Worm (Caenorhabditis elegans) whole organism, late embryonic: ENCODE measurements around the gene hpo-40.

ENCODE experiments used
- C08G9.2 ChIP-seq: sonication (generic microtip); optimal IDR thresholded peaks from 2 replicates; lab custom pipeline; 2016; ENCODE audit warnings: mild to moderate bottlenecking, missing genetic modification characterization, moderate library complexity, missing compliant biosample characterization
- C38D4.7 ChIP-seq: fragments of 200-800 bp; sonication (Bioruptor generic); optimal IDR thresholded peaks from 2 replicates; lab custom pipeline; 2018; ENCODE audit warnings: mild to moderate bottlenecking, missing genetic modification characterization, moderate library complexity, missing compliant biosample characterization
- F13H6.1 ChIP-seq: sonication (generic microtip); optimal IDR thresholded peaks from 2 replicates; lab custom pipeline; 2016; ENCODE audit warnings: missing genetic modification characterization, missing compliant biosample characterization
- K02D7.2 ChIP-seq: sonication (generic microtip); optimal IDR thresholded peaks from 2 replicates; lab custom pipeline; 2017; ENCODE audit warnings: mild to moderate bottlenecking, missing genetic modification characterization, missing compliant biosample characterization
- K09A11.1 ChIP-seq: sonication (generic microtip); optimal IDR thresholded peaks from 2 replicates; lab custom pipeline; 2017; ENCODE audit warnings: antibody characterized with exemption, mild to moderate bottlenecking, missing genetic modification characterization, missing compliant biosample characterization; ENCODE audit not compliant: insufficient read depth
- T23F11.4 ChIP-seq: fragments of 200-800 bp; sonication (Bioruptor generic); optimal IDR thresholded peaks from 2 replicates; lab custom pipeline; 2018; ENCODE audit warnings: mild to moderate bottlenecking, missing genetic modification characterization, missing compliant biosample characterization
- ahr-1 ChIP-seq: sonication (generic microtip); optimal IDR thresholded peaks from 2 replicates; lab custom pipeline; 2016; ENCODE audit warnings: missing genetic modification characterization, missing compliant biosample characterization
- ama-1 ChIP-seq: fragments of 150-350 bp; optimal IDR thresholded peaks from 2 replicates; lab custom pipeline; 2014
- ceh-18 ChIP-seq: sonication (generic microtip); optimal IDR thresholded peaks from 2 replicates; lab custom pipeline; 2016; ENCODE audit warnings: missing genetic modification characterization, missing compliant biosample characterization
- ceh-19 ChIP-seq: fragments of 200-800 bp; sonication (Bioruptor generic); optimal IDR thresholded peaks from 2 replicates; lab custom pipeline; 2018; ENCODE audit warnings: mild to moderate bottlenecking, missing genetic modification characterization, missing compliant biosample characterization
- ceh-2 ChIP-seq: sonication (generic microtip); optimal IDR thresholded peaks from 2 replicates; lab custom pipeline; 2016; ENCODE audit warnings: missing genotype, missing genetic modification characterization, missing compliant biosample characterization
- ceh-24 ChIP-seq: sonication (generic microtip); optimal IDR thresholded peaks from 2 replicates; lab custom pipeline; 2016; ENCODE audit warnings: mild to moderate bottlenecking, missing genetic modification characterization, missing compliant biosample characterization
- ceh-30 ChIP-seq: fragments of 150-350 bp; optimal IDR thresholded peaks from 2 replicates; lab custom pipeline; 2014; ENCODE audit warnings: missing biosample characterization, missing genetic modification characterization
- ceh-34 ChIP-seq: sonication (generic microtip); optimal IDR thresholded peaks from 2 replicates; lab custom pipeline; 2016; ENCODE audit warnings: mild to moderate bottlenecking, missing genetic modification characterization, missing compliant biosample characterization
- ceh-45 ChIP-seq: fragments of 200-800 bp; sonication (Bioruptor generic); IDR thresholded peaks from 2 replicates; pipeline ENCODE4 v1.3.6; 2022; ENCODE audit warnings: missing genetic modification reagents, missing genetic modification characterization, missing compliant biosample characterization
- ceh-48 ChIP-seq: sonication (generic microtip); optimal IDR thresholded peaks from 2 replicates; lab custom pipeline; 2016; ENCODE audit warnings: missing genetic modification characterization, inconsistent platforms, missing compliant biosample characterization
- ceh-9 ChIP-seq: sonication (generic microtip); optimal IDR thresholded peaks from 2 replicates; lab custom pipeline; 2016; ENCODE audit warnings: mild to moderate bottlenecking, missing genetic modification characterization, inconsistent platforms, missing compliant biosample characterization
- che-1 ChIP-seq: sonication (generic microtip); optimal IDR thresholded peaks from 2 replicates; lab custom pipeline; 2016; ENCODE audit warnings: mild to moderate bottlenecking, missing genetic modification characterization, missing compliant biosample characterization
- elt-2 ChIP-seq: sonication (generic microtip); optimal IDR thresholded peaks from 2 replicates; lab custom pipeline; 2016; ENCODE audit warnings: missing genetic modification reagents, missing genetic modification characterization, missing compliant biosample characterization
- fkh-10 ChIP-seq: fragments of 150-350 bp; optimal IDR thresholded peaks from 2 replicates; lab custom pipeline; 2014; ENCODE audit warnings: missing biosample characterization, missing genetic modification reagents, missing genetic modification characterization
- hlh-13 ChIP-seq: fragments of 200-800 bp; sonication (Bioruptor generic); optimal IDR thresholded peaks from 2 replicates; lab custom pipeline; 2018; ENCODE audit warnings: mild to moderate bottlenecking, missing genetic modification characterization, missing compliant biosample characterization
- hlh-30 ChIP-seq: sonication (generic microtip); optimal IDR thresholded peaks from 2 replicates; lab custom pipeline; 2017; ENCODE audit warnings: antibody characterized with exemption, missing genetic modification characterization, missing compliant biosample characterization; ENCODE audit not compliant: insufficient read depth
- hlh-6 ChIP-seq: sonication (generic microtip); optimal IDR thresholded peaks from 2 replicates; lab custom pipeline; 2016; ENCODE audit warnings: missing genotype, missing genetic modification characterization, missing compliant biosample characterization
- hlh-8 ChIP-seq: sonication (generic microtip); optimal IDR thresholded peaks from 2 replicates; lab custom pipeline; 2016; ENCODE audit warnings: missing genotype, missing genetic modification characterization, missing compliant biosample characterization
- lin-11 ChIP-seq: fragments of 200-800 bp; sonication (Bioruptor generic); optimal IDR thresholded peaks from 2 replicates; lab custom pipeline; 2018; ENCODE audit warnings: mild to moderate bottlenecking, missing genetic modification characterization, missing compliant biosample characterization
- madf-2 ChIP-seq: sonication (generic microtip); optimal IDR thresholded peaks from 2 replicates; lab custom pipeline; 2017; ENCODE audit warnings: missing genetic modification characterization, missing compliant biosample characterization
- nhr-232 ChIP-seq: sonication (generic microtip); optimal IDR thresholded peaks from 2 replicates; lab custom pipeline; 2016; ENCODE audit warnings: missing genetic modification characterization, missing compliant biosample characterization
- npax-4 ChIP-seq: sonication (generic microtip); optimal IDR thresholded peaks from 2 replicates; lab custom pipeline; 2016; ENCODE audit warnings: missing genetic modification characterization, missing compliant biosample characterization
- odd-2 ChIP-seq: sonication (generic microtip); optimal IDR thresholded peaks from 2 replicates; lab custom pipeline; 2017; ENCODE audit warnings: antibody characterized with exemption, mild to moderate bottlenecking, missing genetic modification characterization, missing compliant biosample characterization
- pat-9 ChIP-seq: fragments of 200-800 bp; sonication (Bioruptor generic); optimal IDR thresholded peaks from 2 replicates; lab custom pipeline; 2018; ENCODE audit warnings: mild to moderate bottlenecking, missing genetic modification characterization, moderate library complexity, missing compliant biosample characterization
- pros-1 ChIP-seq: fragments of 150-350 bp; optimal IDR thresholded peaks from 2 replicates; lab custom pipeline; 2014; ENCODE audit warnings: missing biosample characterization, missing genetic modification reagents, missing genetic modification characterization
- sdc-2 ChIP-seq: sonication (generic microtip); optimal IDR thresholded peaks from 2 replicates; lab custom pipeline; 2016; ENCODE audit warnings: missing genotype, missing genetic modification characterization, missing compliant biosample characterization
- sox-4 ChIP-seq: sonication (generic microtip); optimal IDR thresholded peaks from 2 replicates; lab custom pipeline; 2017; ENCODE audit warnings: mild to moderate bottlenecking, missing genetic modification characterization, inconsistent platforms, missing compliant biosample characterization
- syd-9 ChIP-seq: sonication (generic microtip); optimal IDR thresholded peaks from 2 replicates; lab custom pipeline; 2016; ENCODE audit warnings: mild to moderate bottlenecking, missing genetic modification characterization, moderate library complexity, missing compliant biosample characterization
- tbx-2 ChIP-seq: sonication (generic microtip); optimal IDR thresholded peaks from 2 replicates; lab custom pipeline; 2016; ENCODE audit warnings: missing genetic modification characterization, missing compliant biosample characterization
- unc-86 ChIP-seq: sonication (generic microtip); optimal IDR thresholded peaks from 2 replicates; lab custom pipeline; 2016; ENCODE audit warnings: missing genetic modification characterization, missing compliant biosample characterization

The hpo-40 gene

DNA sequence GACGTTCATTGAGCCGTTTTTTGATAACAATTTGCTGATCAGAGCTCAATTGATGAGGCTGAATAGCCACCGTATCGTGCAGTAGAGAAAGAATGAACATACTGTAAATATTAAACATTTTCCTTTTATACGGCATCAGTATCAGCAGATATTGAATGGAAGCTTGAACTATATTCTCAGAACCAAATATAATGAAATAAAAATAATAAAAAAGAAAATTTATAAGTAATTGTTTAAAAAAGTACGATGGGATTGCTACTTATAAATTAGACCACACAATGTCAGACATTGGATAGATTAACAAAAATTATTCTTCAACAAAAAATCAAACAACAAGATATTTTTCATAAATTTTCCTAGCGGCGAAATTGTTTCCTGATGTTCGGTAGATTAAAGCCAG, 6.2 kb upstream of the hpo-40 start, which contains the start of gene rpc-25:
TSS of gene rpc-25 (minus strand) at position 101 of the 400 bp plus-strand sequence.
- TF ChIP-seq C38D4.7 (GFP tag; lab: Kevin White, UChicago) = no peak
- TF ChIP-seq K02D7.2 (tag; lab: Kevin White, UChicago) = no peak
- no peak for TF ChIP-seq npax-4
- no peak for TF ChIP-seq ceh-48 (tag; lab: Kevin White, UChicago)
- no peak for TF ChIP-seq ceh-24
- no peak for TF ChIP-seq hlh-30 (tag; lab: Kevin White, UChicago)
- TF ChIP-seq che-1 (tag; lab: Kevin White, UChicago) = no peak
- TF ChIP-seq odd-2 (tag; lab: Kevin White, UChicago) = no peak
- no peak for TF ChIP-seq pros-1 (tag; lab: Kevin White, UChicago)
- no peak for TF ChIP-seq ceh-2
- no peak for TF ChIP-seq unc-86
- TF ChIP-seq sdc-2 (tag; lab: Kevin White, UChicago) = no peak
- TF ChIP-seq syd-9 = no peak
- no peak for TF ChIP-seq T23F11.4 (GFP tag; lab: Kevin White, UChicago)
- no peak for TF ChIP-seq ama-1 (lab: Kevin White, UChicago)
- TF ChIP-seq nhr-232 (tag; lab: Kevin White, UChicago) = no peak

DNA sequence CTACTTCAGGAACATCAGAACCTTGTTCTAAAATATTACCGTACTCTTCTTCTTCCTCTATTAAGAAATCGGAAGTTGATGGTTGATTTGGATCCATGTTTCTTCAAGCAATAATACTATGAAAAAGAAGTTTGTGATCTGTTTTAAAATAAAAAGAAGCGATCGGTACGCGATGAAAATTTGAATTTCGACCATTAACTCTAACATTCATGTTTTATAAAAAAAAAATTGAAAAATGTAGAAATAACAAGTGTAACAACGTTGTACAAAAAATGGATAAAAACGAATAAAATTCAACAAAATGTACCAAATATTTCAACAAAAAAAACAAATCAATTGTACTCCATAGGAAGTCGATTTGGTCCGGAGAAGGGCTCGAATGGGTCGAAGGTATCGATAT, 2.5 kb upstream of the hpo-40 start, which contains the start of gene tftc-3:
TSS of gene tftc-3 (minus strand) at position 101 of the 400 bp plus-strand sequence.
- TF ChIP-seq ceh-19 (no peak), tbx-2 (tag; lab: Kevin White, UChicago) (no peak), elt-2 (no peak), ceh-9 (tag; lab: Kevin White, UChicago) (no peak), npax-4 (no peak), hlh-13 (GFP tag; lab: Kevin White, UChicago) (no peak), ceh-34 (no peak), pat-9 (tag; lab: Kevin White, UChicago) (no peak), ceh-45 (GFP tag; lab: Robert Waterston, UW) (no peak), T23F11.4 (GFP tag; lab: Kevin White, UChicago) (no peak)

ce11 chrV:10212027-10212426, 700 bp upstream of the hpo-40 start, which contains the start of gene zhit-3:
Gene zhit-3 (minus strand): TSS chrV:10212127.
- no peak for TF ChIP-seq lin-11
- no peak for TF ChIP-seq sox-4
- no peak for TF ChIP-seq K02D7.2 (tag; lab: Kevin White, UChicago)
- TF ChIP-seq hlh-13 (GFP tag; lab: Kevin White, UChicago) = no peak
- TF ChIP-seq ceh-24 = no peak
- TF ChIP-seq K09A11.1 (tag; lab: Kevin White, UChicago) = no peak
- TF ChIP-seq hlh-8 (tag; lab: Kevin White, UChicago) = no peak
- no peak for TF ChIP-seq pros-1 (tag; lab: Kevin White, UChicago)

- TF ChIP-seq C08G9.2 (tag; lab: Kevin White, UChicago) (no peak), ceh-18 (tag; lab: Kevin White, UChicago) (no peak)
Measured at ce11 chrV:10216724-10217123, 4.0 kb downstream of the hpo-40 start, which contains the start of gene ZK856.14. Gene ZK856.14 (plus strand): TSS chrV:10217024.

DNA sequence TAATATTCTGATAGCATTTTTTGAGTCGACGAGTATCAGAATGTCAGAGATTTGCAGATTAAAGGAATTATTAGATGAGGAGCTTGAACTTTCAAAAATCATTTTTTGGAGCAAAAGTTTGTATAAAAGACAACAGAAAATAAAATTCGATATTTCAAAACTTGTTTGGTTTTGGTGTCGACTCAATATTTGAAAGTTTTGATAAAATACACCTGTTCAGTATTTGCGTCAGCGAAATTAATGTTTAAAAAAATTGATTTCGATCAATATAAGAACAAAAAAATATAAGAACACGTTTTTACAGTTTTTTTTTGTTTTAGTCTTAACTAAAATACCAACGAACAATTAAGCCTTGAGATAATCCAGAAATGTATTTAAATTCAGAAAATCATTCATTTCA, 7.9 kb downstream of the hpo-40 start, which contains the start of gene C12D8.13:
TSS of gene C12D8.13 (minus strand) at position 101 of the 400 bp plus-strand sequence.
- TF ChIP-seq ceh-9 (tag; lab: Kevin White, UChicago) (no peak), hlh-30 (tag; lab: Kevin White, UChicago) (no peak), hlh-6 (no peak), ceh-30 (tag; lab: Kevin White, UChicago) (no peak), C08G9.2 (tag; lab: Kevin White, UChicago) (no peak), lin-11 (no peak), ceh-45 (GFP tag; lab: Robert Waterston, UW) (no peak), tbx-2 (tag; lab: Kevin White, UChicago) (no peak), ama-1 (lab: Kevin White, UChicago) (no peak), F13H6.1 (no peak), fkh-10 (GFP tag; lab: Kevin White, UChicago) (no peak), C38D4.7 (GFP tag; lab: Kevin White, UChicago) (no peak), ahr-1 (tag; lab: Kevin White, UChicago) (no peak), elt-2 (no peak), che-1 (tag; lab: Kevin White, UChicago) (no peak), madf-2 (tag; lab: Kevin White, UChicago) (no peak)
